Fruit fly (Drosophila melanogaster) ovary, adult (tissue): ENCODE data around the gene Pits.

ENCODE experiments used
- CG17801 ChIP-seq: fragments of 200-800 bp; optimal IDR thresholded peaks from 2 replicates; lab custom pipeline; 2019; ENCODE audit warnings: missing biosample characterization, mild to moderate bottlenecking, missing genetic modification characterization, moderate library complexity; ENCODE audit not compliant: partially characterized antibody

The Pits gene

dm6 chrX:12582984-12583869 is at the start of gene Pits:
Gene Pits (minus strand): TSS chrX:12583193.
- peak; percentile 82 for TF ChIP-seq CG17801 (GFP tag; lab: Kevin White, UChicago)

- TF ChIP-seq CG17801 (GFP tag; lab: Kevin White, UChicago), result no peak
Measured at dm6 chrX:12632157-12632422, 49.1 kb upstream of the Pits start.

- peak; percentile 27 for TF ChIP-seq CG17801 (GFP tag; lab: Kevin White, UChicago)
Measured at dm6 chrX:12631317-12632156, 48.5 kb upstream of the Pits start, which contains the start of gene Tomosyn. Gene Tomosyn (plus strand): TSS chrX:12631605.

- peak; percentile 94 for TF ChIP-seq CG17801 (GFP tag; lab: Kevin White, UChicago)
Measured at dm6 chrX:12629564-12629963, 46.6 kb upstream of the Pits start, which contains the start of the genes Aven and CG2540. Gene Aven (minus strand): TSS chrX:12629640. Gene CG2540 (plus strand): TSS chrX:12629878.

dm6 chrX:12625594-12626274 is 42.7 kb upstream of the Pits start:
- TF ChIP-seq CG17801 (GFP tag; lab: Kevin White, UChicago), result no peak

dm6 chrX:12623992-12624391 is 41.0 kb upstream of the Pits start, which contains the start of gene CG15728:
Gene CG15728 (plus strand): TSS chrX:12624292.
- no peak for TF ChIP-seq CG17801 (GFP tag; lab: Kevin White, UChicago)

- TF ChIP-seq CG17801 (GFP tag; lab: Kevin White, UChicago), result no peak
Measured at dm6 chrX:12621640-12622039, 38.6 kb upstream of the Pits start.

dm6 chrX:12615752-12616366 is 32.9 kb upstream of the Pits start, which contains the start of gene CG11085:
Gene CG11085 (plus strand): TSS chrX:12616316.
- TF ChIP-seq CG17801 (GFP tag; lab: Kevin White, UChicago), result no peak

- TF ChIP-seq CG17801 (GFP tag; lab: Kevin White, UChicago), result no peak
Measured at dm6 chrX:12613248-12613805, 30.3 kb upstream of the Pits start.

- peak; percentile 58 for TF ChIP-seq CG17801 (GFP tag; lab: Kevin White, UChicago)
Measured at dm6 chrX:12611536-12612458, 28.8 kb upstream of the Pits start, which contains the start of the genes CG1463 and Fpgs1. Gene CG1463 (minus strand): TSS chrX:12611667. Gene Fpgs1 (plus strand): TSS chrX:12611867.

dm6 chrX:12600802-12601793 is 18.1 kb upstream of the Pits start:
- TF ChIP-seq CG17801 (GFP tag; lab: Kevin White, UChicago), result no peak
